Worm (Caenorhabditis elegans) whole organism, mixed stage, embryonic: Measurements from ENCODE around the gene zmp-3.

Experiments
- M03D4.4 ChIP-seq: sonication (generic microtip); optimal IDR thresholded peaks from 2 replicates; lab custom pipeline; 2017; ENCODE audit warnings: mild to moderate bottlenecking, missing genetic modification characterization, missing compliant biosample characterization
- blmp-1 ChIP-seq: fragments of 150-350 bp; optimal IDR thresholded peaks from 2 replicates; lab custom pipeline; 2014; ENCODE audit warnings: missing biosample characterization, missing genetic modification characterization
- ceh-39 ChIP-seq: fragments of 150-350 bp; optimal IDR thresholded peaks from 2 replicates; lab custom pipeline; 2014; ENCODE audit warnings: missing biosample characterization, missing genetic modification characterization
- ceh-43 ChIP-seq: fragments of 200-800 bp; sonication (Bioruptor generic); optimal IDR thresholded peaks from 2 replicates; lab custom pipeline; 2018; ENCODE audit warnings: mild to moderate bottlenecking, missing genetic modification characterization, moderate library complexity, missing compliant biosample characterization
- ceh-83 ChIP-seq: fragments of 200-800 bp; sonication (Bioruptor generic); optimal IDR thresholded peaks from 2 replicates; lab custom pipeline; 2018; ENCODE audit warnings: mild to moderate bottlenecking, missing genetic modification characterization, missing compliant biosample characterization
- ces-1 ChIP-seq: fragments of 150-350 bp; optimal IDR thresholded peaks from 2 replicates; lab custom pipeline; 2014; ENCODE audit warnings: missing biosample characterization, missing genetic modification reagents, missing genetic modification characterization
- cnd-1 ChIP-seq: fragments of 200-800 bp; sonication (Bioruptor generic); optimal IDR thresholded peaks from 2 replicates; lab custom pipeline; 2018; ENCODE audit warnings: mild to moderate bottlenecking, missing genetic modification characterization, missing compliant biosample characterization
- drap-1 ChIP-seq: fragments of 200-800 bp; sonication (Bioruptor generic); optimal IDR thresholded peaks from 3 replicates; lab custom pipeline; 2018; ENCODE audit warnings: mild to moderate bottlenecking, missing genetic modification characterization, missing compliant biosample characterization
- elt-1 ChIP-seq: sonication (generic microtip); optimal IDR thresholded peaks from 2 replicates; lab custom pipeline; 2017; ENCODE audit warnings: missing genetic modification characterization, mild to moderate bottlenecking, missing compliant biosample characterization, antibody characterized with exemption, moderate library complexity, borderline replicate concordance; ENCODE audit not compliant: insufficient read depth
- elt-3 ChIP-seq: fragments of 150-350 bp; optimal IDR thresholded peaks from 2 replicates; lab custom pipeline; 2014; ENCODE audit warnings: missing biosample characterization, missing genetic modification characterization
- flh-1 ChIP-seq: fragments of 200-800 bp; sonication (Bioruptor generic); optimal IDR thresholded peaks from 2 replicates; lab custom pipeline; 2018; ENCODE audit warnings: mild to moderate bottlenecking, missing genetic modification characterization, moderate library complexity, missing compliant biosample characterization
- ham-2 ChIP-seq: fragments of 200-800 bp; sonication (Bioruptor generic); optimal IDR thresholded peaks from 2 replicates; lab custom pipeline; 2018; ENCODE audit warnings: mild to moderate bottlenecking, missing genetic modification characterization, missing compliant biosample characterization
- hlh-1 ChIP-seq: fragments of 150-350 bp; optimal IDR thresholded peaks from 2 replicates; lab custom pipeline; 2014; ENCODE audit warnings: missing biosample characterization, missing genetic modification reagents, missing genetic modification characterization
- lin-13 ChIP-seq: fragments of 150-350 bp; optimal IDR thresholded peaks from 2 replicates; lab custom pipeline; 2014; ENCODE audit warnings: missing biosample characterization, missing genetic modification characterization
- lin-32 ChIP-seq: fragments of 200-800 bp; sonication (Bioruptor generic); optimal IDR thresholded peaks from 2 replicates; lab custom pipeline; 2018; ENCODE audit warnings: mild to moderate bottlenecking, missing genetic modification characterization, missing compliant biosample characterization
- mab-5 ChIP-seq: fragments of 150-350 bp; optimal IDR thresholded peaks from 2 replicates; lab custom pipeline; 2014; ENCODE audit warnings: missing biosample characterization, missing genetic modification characterization
- mep-1 ChIP-seq: fragments of 150-350 bp; optimal IDR thresholded peaks from 2 replicates; lab custom pipeline; 2017; ENCODE audit warnings: missing biosample characterization, missing genetic modification reagents, missing genetic modification characterization, inconsistent platforms
- mls-2 ChIP-seq: sonication (generic microtip); optimal IDR thresholded peaks from 2 replicates; lab custom pipeline; 2016; ENCODE audit warnings: mild to moderate bottlenecking, missing genetic modification characterization, moderate library complexity, missing compliant biosample characterization
- nhr-12 ChIP-seq: fragments of 150-350 bp; optimal IDR thresholded peaks from 2 replicates; lab custom pipeline; 2014; ENCODE audit warnings: missing biosample characterization, missing genetic modification characterization
- nhr-2 ChIP-seq: fragments of 150-350 bp; optimal IDR thresholded peaks from 2 replicates; lab custom pipeline; 2014; ENCODE audit warnings: missing biosample characterization, missing genetic modification characterization
- nhr-76 ChIP-seq: sonication (generic microtip); optimal IDR thresholded peaks from 2 replicates; lab custom pipeline; 2017; ENCODE audit warnings: missing biosample characterization, missing genetic modification characterization
- pha-4 ChIP-seq: fragments of 150-350 bp; optimal IDR thresholded peaks from 2 replicates; lab custom pipeline; 2018; ENCODE audit warnings: missing biosample characterization, missing genetic modification reagents, missing genetic modification characterization
- sem-2 ChIP-seq: fragments of 200-800 bp; sonication (Bioruptor generic); optimal IDR thresholded peaks from 2 replicates; lab custom pipeline; 2018; ENCODE audit warnings: mild to moderate bottlenecking, missing genetic modification characterization, missing compliant biosample characterization
- sptf-1 ChIP-seq: sonication (generic microtip); optimal IDR thresholded peaks from 2 replicates; lab custom pipeline; 2017; ENCODE audit warnings: mild to moderate bottlenecking, missing genetic modification characterization, moderate library complexity, missing compliant biosample characterization
- unc-39 ChIP-seq: fragments of 150-350 bp; optimal IDR thresholded peaks from 2 replicates; lab custom pipeline; 2014; ENCODE audit warnings: missing biosample characterization, missing genetic modification characterization
- unc-62 ChIP-seq: fragments of 150-350 bp; optimal IDR thresholded peaks from 2 replicates; lab custom pipeline; 2014; ENCODE audit warnings: missing biosample characterization, missing genetic modification reagents, missing genetic modification characterization
- zip-8 ChIP-seq: fragments of 150-350 bp; optimal IDR thresholded peaks from 2 replicates; lab custom pipeline; 2014; ENCODE audit warnings: missing biosample characterization, missing genetic modification characterization
- ztf-11 ChIP-seq: fragments of 150-350 bp; optimal IDR thresholded peaks from 2 replicates; lab custom pipeline; 2014; ENCODE audit warnings: missing biosample characterization, missing genetic modification characterization

The zmp-3 gene

ce11 chrV:2899867-2900266 lies 9.6 kb downstream of the zmp-3 start, which contains the start of gene str-46:
str-46 (minus strand) TSS chrV:2899967.
- no peak for TF ChIP-seq elt-1
- no peak for TF ChIP-seq mab-5 (tag; lab: Kevin White, UChicago)

ce11 chrV:2896198-2896660 lies 13.2 kb downstream of the zmp-3 start, which contains the start of gene pals-32:
pals-32 (plus strand) TSS chrV:2896610.
- TF ChIP-seq sem-2 (no peak), lin-13 (tag; lab: Kevin White, UChicago) (no peak), pha-4 (no peak)

ce11 chrV:2892976-2893375 lies 16.4 kb downstream of the zmp-3 start, which contains the start of gene srh-127:
srh-127 (plus strand) TSS chrV:2893276.
- TF ChIP-seq cnd-1 (tag; lab: Kevin White, UChicago) (no peak), mab-5 (tag; lab: Kevin White, UChicago) (no peak), ham-2 (no peak), ceh-39 (tag; lab: Kevin White, UChicago) (no peak), sem-2 (no peak), hlh-1 (no peak), nhr-2 (tag; lab: Kevin White, UChicago) (no peak), zip-8 (no peak), mls-2 (tag; lab: Kevin White, UChicago) (no peak), flh-1 (GFP tag; lab: Kevin White, UChicago) (no peak), lin-13 (tag; lab: Kevin White, UChicago) (no peak), elt-1 (no peak)

ce11 chrV:2891927-2892326 lies 17.5 kb downstream of the zmp-3 start, which contains the start of gene F37B4.15:
F37B4.15 (plus strand) TSS chrV:2892227.
- TF ChIP-seq ces-1 (GFP tag; lab: Kevin White, UChicago) = no peak
- no peak for TF ChIP-seq drap-1 (GFP tag; lab: Kevin White, UChicago)
- TF ChIP-seq nhr-2 (tag; lab: Kevin White, UChicago) = no peak
- TF ChIP-seq mls-2 (tag; lab: Kevin White, UChicago) = no peak
- TF ChIP-seq ztf-11 (tag; lab: Kevin White, UChicago) = no peak

ce11 chrV:2888681-2889080 lies 20.7 kb downstream of the zmp-3 start, which contains the start of gene srw-4:
srw-4 (minus strand) TSS chrV:2888781.
- no peak for TF ChIP-seq ceh-83
- no peak for TF ChIP-seq blmp-1 (tag; lab: Kevin White, UChicago)
- no peak for TF ChIP-seq nhr-12 (tag; lab: Kevin White, UChicago)

- no peak for TF ChIP-seq nhr-12 (tag; lab: Kevin White, UChicago)
- no peak for TF ChIP-seq ztf-11 (tag; lab: Kevin White, UChicago)
- TF ChIP-seq ceh-39 (tag; lab: Kevin White, UChicago) = no peak
- TF ChIP-seq elt-3 (tag; lab: Kevin White, UChicago) = no peak
- no peak for TF ChIP-seq flh-1 (GFP tag; lab: Kevin White, UChicago)
- no peak for TF ChIP-seq sptf-1
- no peak for TF ChIP-seq unc-39 (tag; lab: Kevin White, UChicago)
These were observed 21.2 kb downstream of the zmp-3 start for ce11 chrV:2888265-2888664.

- TF ChIP-seq sptf-1 (no peak), mab-5 (tag; lab: Kevin White, UChicago) (no peak), cnd-1 (tag; lab: Kevin White, UChicago) (no peak), elt-3 (tag; lab: Kevin White, UChicago) (no peak), M03D4.4 (tag; lab: Kevin White, UChicago) (no peak), flh-1 (GFP tag; lab: Kevin White, UChicago) (no peak), lin-32 (GFP tag; lab: Kevin White, UChicago) (no peak), blmp-1 (tag; lab: Kevin White, UChicago) (no peak), zip-8 (no peak), ceh-39 (tag; lab: Kevin White, UChicago) (no peak), ceh-43 (no peak), lin-13 (tag; lab: Kevin White, UChicago) (no peak), nhr-2 (tag; lab: Kevin White, UChicago) (no peak), ztf-11 (tag; lab: Kevin White, UChicago) (no peak), unc-62 (GFP tag; lab: Kevin White, UChicago) (no peak), nhr-76 (tag; lab: Kevin White, UChicago) (no peak), mep-1 (tag; lab: Kevin White, UChicago) (no peak), nhr-12 (tag; lab: Kevin White, UChicago) (no peak), unc-39 (tag; lab: Kevin White, UChicago) (no peak), hlh-1 (no peak)
These were observed 25.0 kb downstream of the zmp-3 start, which contains the start of gene sre-24 for ce11 chrV:2884411-2884810. sre-24 (plus strand) TSS chrV:2884711.
